Worm (Caenorhabditis elegans) whole organism, L3 larva: ENCODE results near the gene pdf-1.
A peak's percentile ranks its signal among the peaks of the same experiment; 100 is the strongest.

Experiments used
- R02D3.7 ChIP-seq: fragments of 150-350 bp; optimal IDR thresholded peaks from 2 replicates; lab custom pipeline; 2014; ENCODE audit warnings: missing biosample characterization, missing genetic modification characterization
- ceh-16 ChIP-seq: sonication (generic microtip); optimal IDR thresholded peaks from 2 replicates; lab custom pipeline; 2017; ENCODE audit warnings: missing biosample characterization, missing genetic modification characterization
- ceh-82 ChIP-seq: fragments of 150-350 bp; optimal IDR thresholded peaks from 2 replicates; lab custom pipeline; 2014; ENCODE audit warnings: missing biosample characterization, missing genetic modification characterization
- ceh-9 ChIP-seq: sonication (generic microtip); optimal IDR thresholded peaks from 2 replicates; lab custom pipeline; 2018; ENCODE audit warnings: missing biosample characterization, missing genetic modification characterization
- egl-27 ChIP-seq: sonication (generic microtip); optimal IDR thresholded peaks from 4 replicates; lab custom pipeline; 2017; ENCODE audit warnings: missing biosample characterization, missing genetic modification reagents, missing genetic modification characterization
- egl-5 ChIP-seq: fragments of 150-350 bp; optimal IDR thresholded peaks from 2 replicates; lab custom pipeline; 2017; ENCODE audit warnings: missing biosample characterization, missing genetic modification reagents, missing genetic modification characterization, inconsistent platforms
- elt-1 ChIP-seq: fragments of 150-350 bp; optimal IDR thresholded peaks from 2 replicates; lab custom pipeline; 2014; ENCODE audit warnings: missing biosample characterization, missing genetic modification characterization
- elt-2 ChIP-seq: sonication (generic microtip); optimal IDR thresholded peaks from 2 replicates; lab custom pipeline; 2016; ENCODE audit warnings: missing genetic modification reagents, mild to moderate bottlenecking, missing genetic modification characterization, missing compliant biosample characterization
- elt-3 ChIP-seq, 3 experiments: fragments of 150-350 bp in 1 of 3; sonication (generic microtip) in 2 of 3; optimal IDR thresholded peaks; 2 replicates in 2 of 3; 4 replicates in 1 of 3; lab custom pipeline; 2014 to 2017; ENCODE audit warnings: missing biosample characterization in 3 of 3, missing genetic modification characterization in 3 of 3
- eor-1 ChIP-seq, 2 experiments: fragments of 150-350 bp; optimal IDR thresholded peaks; 2 replicates each; lab custom pipeline; 2014 to 2018; ENCODE audit warnings: missing biosample characterization in 2 of 2, missing genetic modification characterization in 2 of 2
- fkh-10 ChIP-seq: sonication (generic microtip); optimal IDR thresholded peaks from 2 replicates; lab custom pipeline; 2017; ENCODE audit warnings: missing biosample characterization, missing genetic modification reagents, missing genetic modification characterization
- fos-1 ChIP-seq: fragments of 150-350 bp; optimal IDR thresholded peaks from 2 replicates; lab custom pipeline; 2014; ENCODE audit warnings: missing biosample characterization, missing genetic modification characterization
- hmg-11 ChIP-seq: sonication (generic microtip); optimal IDR thresholded peaks from 2 replicates; lab custom pipeline; 2016; ENCODE audit warnings: missing genetic modification characterization, missing compliant biosample characterization
- jun-1 ChIP-seq: fragments of 150-350 bp; optimal IDR thresholded peaks from 2 replicates; lab custom pipeline; 2014; ENCODE audit warnings: missing biosample characterization, missing genetic modification reagents, missing genetic modification characterization
- lin-15B ChIP-seq: fragments of 150-350 bp; optimal IDR thresholded peaks from 2 replicates; lab custom pipeline; 2014; ENCODE audit warnings: missing biosample characterization, missing genetic modification characterization
- lin-39 ChIP-seq: fragments of 150-350 bp; optimal IDR thresholded peaks from 2 replicates; lab custom pipeline; 2018; ENCODE audit warnings: missing biosample characterization, missing genetic modification reagents, missing genetic modification characterization
- mdl-1 ChIP-seq: fragments of 150-350 bp; optimal IDR thresholded peaks from 2 replicates; lab custom pipeline; 2014; ENCODE audit warnings: missing biosample characterization, missing genetic modification characterization
- mml-1 ChIP-seq: fragments of 150-350 bp; sonication (generic microtip); optimal IDR thresholded peaks from 3 replicates; lab custom pipeline; 2014; ENCODE audit warnings: missing biosample characterization, missing genetic modification characterization
- nfya-1 ChIP-seq: sonication (generic microtip); optimal IDR thresholded peaks from 2 replicates; lab custom pipeline; 2017; ENCODE audit warnings: missing genetic modification characterization, mild to moderate bottlenecking, missing compliant biosample characterization, antibody characterized with exemption, moderate library complexity; ENCODE audit not compliant: insufficient read depth
- nhr-11 ChIP-seq: fragments of 150-350 bp; optimal IDR thresholded peaks from 2 replicates; lab custom pipeline; 2014; ENCODE audit warnings: missing biosample characterization, missing genetic modification characterization
- nhr-12 ChIP-seq: fragments of 150-350 bp; optimal IDR thresholded peaks from 2 replicates; lab custom pipeline; 2014; ENCODE audit warnings: missing biosample characterization, missing genetic modification characterization
- nhr-23 ChIP-seq: fragments of 150-350 bp; optimal IDR thresholded peaks from 2 replicates; lab custom pipeline; 2014; ENCODE audit warnings: missing biosample characterization, missing genetic modification reagents, missing genetic modification characterization
- nhr-25 ChIP-seq: sonication (generic microtip); optimal IDR thresholded peaks from 2 replicates; lab custom pipeline; 2017; ENCODE audit warnings: missing biosample characterization, missing genetic modification characterization
- pha-4 ChIP-seq: fragments of 150-350 bp; optimal IDR thresholded peaks from 2 replicates; lab custom pipeline; 2014; ENCODE audit warnings: missing biosample characterization, missing genetic modification reagents, missing genetic modification characterization
- sea-2 ChIP-seq: fragments of 150-350 bp; sonication (generic microtip); optimal IDR thresholded peaks from 4 replicates; lab custom pipeline; 2014; ENCODE audit warnings: missing biosample characterization, missing genetic modification reagents, missing genetic modification characterization
- skn-1 ChIP-seq: fragments of 150-350 bp; optimal IDR thresholded peaks from 2 replicates; lab custom pipeline; 2014; ENCODE audit warnings: missing biosample characterization, missing genetic modification characterization
- snpc-4 ChIP-seq: fragments of 150-350 bp; optimal IDR thresholded peaks from 2 replicates; lab custom pipeline; 2014; ENCODE audit warnings: missing biosample characterization, missing genetic modification characterization
- tbx-2 ChIP-seq: sonication (generic microtip); optimal IDR thresholded peaks from 2 replicates; lab custom pipeline; 2016; ENCODE audit warnings: mild to moderate bottlenecking, missing genetic modification characterization, missing compliant biosample characterization
- unc-62 ChIP-seq: fragments of 150-350 bp; sonication (generic microtip); optimal IDR thresholded peaks from 4 replicates; lab custom pipeline; 2014; ENCODE audit warnings: missing biosample characterization, missing genetic modification reagents, missing genetic modification characterization
- zag-1 ChIP-seq: fragments of 150-350 bp; optimal IDR thresholded peaks from 2 replicates; lab custom pipeline; 2014; ENCODE audit warnings: missing biosample characterization, missing genetic modification characterization
- ztf-11 ChIP-seq: fragments of 150-350 bp; optimal IDR thresholded peaks from 2 replicates; lab custom pipeline; 2014; ENCODE audit warnings: missing biosample characterization, missing genetic modification characterization
- ztf-4 ChIP-seq: fragments of 150-350 bp; optimal IDR thresholded peaks from 2 replicates; lab custom pipeline; 2014; ENCODE audit warnings: missing biosample characterization, missing genetic modification characterization

Gene pdf-1

DNA sequence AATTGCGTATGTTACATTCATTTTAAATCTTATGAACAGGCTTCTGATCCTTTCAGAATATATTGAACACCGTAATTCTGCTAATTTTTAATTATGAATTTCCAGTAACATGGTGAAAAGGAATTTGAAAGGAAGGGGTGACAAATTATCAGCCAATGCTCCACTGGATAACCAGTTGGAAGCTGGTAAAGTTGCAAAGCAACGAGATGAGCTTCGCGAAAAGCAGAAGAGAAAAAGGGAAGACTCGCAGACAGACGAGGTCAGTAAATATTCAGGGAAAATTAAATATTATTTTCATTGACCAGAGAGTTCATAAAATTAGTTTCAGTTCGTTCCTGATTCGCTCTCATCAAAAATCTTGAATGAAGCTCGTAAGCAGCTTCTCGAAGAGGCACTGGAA lies 19.6 kb upstream of the pdf-1 start, which contains the start of gene byn-1:
Gene byn-1 (plus strand): TSS at position 106 of the 400 bp plus-strand sequence.
- TF ChIP-seq mdl-1 (tag; lab: Kevin White, UChicago): no peak
- TF ChIP-seq mml-1 (tag; lab: Kevin White, UChicago): no peak
- TF ChIP-seq hmg-11 (tag; lab: Kevin White, UChicago): no peak
- no peak for TF ChIP-seq pha-4 (tag; lab: Kevin White, UChicago)
- TF ChIP-seq snpc-4: no peak
- TF ChIP-seq egl-5 (tag; lab: Kevin White, UChicago): no peak

DNA sequence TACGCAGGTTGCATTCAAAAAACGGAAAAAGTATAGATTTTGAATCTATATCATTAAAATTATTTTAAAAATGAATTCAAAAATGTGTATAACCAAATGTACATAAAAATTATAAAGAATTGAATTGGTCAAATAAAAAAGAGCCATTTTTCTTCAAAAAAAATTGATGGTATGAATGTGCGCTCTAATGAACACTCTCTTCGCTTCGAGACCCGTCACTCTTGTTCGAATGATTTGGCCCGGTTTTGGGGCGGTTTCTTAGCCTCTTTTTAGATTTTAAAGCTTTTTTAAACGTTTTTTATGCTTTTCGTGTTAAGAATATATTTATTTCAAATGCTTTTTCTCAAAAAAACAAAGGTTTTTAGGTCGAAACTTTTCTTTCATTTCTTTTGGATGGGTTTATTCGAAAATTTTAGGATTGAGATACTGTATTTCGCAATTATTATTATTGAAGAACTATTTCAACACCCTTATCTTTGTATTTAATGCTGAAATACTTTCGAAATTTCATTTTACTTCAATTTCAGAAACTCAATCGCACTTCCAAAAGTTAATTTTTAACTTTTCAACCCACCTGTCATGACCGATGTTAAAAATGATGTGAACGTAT lies 17.4 kb upstream of the pdf-1 start, which contains the start of gene inf-1:
Gene inf-1 (plus strand): TSS at position 577 of the 610 bp plus-strand sequence.
- TF ChIP-seq nfya-1: peak; percentile 71
- TF ChIP-seq elt-2 (tag; lab: Kevin White, UChicago): peak; percentile 10
- TF ChIP-seq zag-1 (tag; lab: Kevin White, UChicago): no peak
- peak; percentile 15 for TF ChIP-seq lin-39
- TF ChIP-seq lin-15B: peak; percentile 92
- TF ChIP-seq egl-5 (tag; lab: Kevin White, UChicago): no peak
- no peak for TF ChIP-seq tbx-2 (tag; lab: Kevin White, UChicago)
- TF ChIP-seq snpc-4: no peak
- TF ChIP-seq sea-2 (GFP tag; lab: Kevin White, UChicago): no peak
- no peak for TF ChIP-seq elt-3 (tag; optimal IDR thresholded peaks at IDR 0.05; lab: Kevin White, UChicago)
- no peak for TF ChIP-seq jun-1 (tag; lab: Kevin White, UChicago)
- TF ChIP-seq pha-4 (tag; lab: Kevin White, UChicago): peak; percentile 68
- TF ChIP-seq nhr-23 (tag; lab: Kevin White, UChicago): peak; percentile 32

DNA sequence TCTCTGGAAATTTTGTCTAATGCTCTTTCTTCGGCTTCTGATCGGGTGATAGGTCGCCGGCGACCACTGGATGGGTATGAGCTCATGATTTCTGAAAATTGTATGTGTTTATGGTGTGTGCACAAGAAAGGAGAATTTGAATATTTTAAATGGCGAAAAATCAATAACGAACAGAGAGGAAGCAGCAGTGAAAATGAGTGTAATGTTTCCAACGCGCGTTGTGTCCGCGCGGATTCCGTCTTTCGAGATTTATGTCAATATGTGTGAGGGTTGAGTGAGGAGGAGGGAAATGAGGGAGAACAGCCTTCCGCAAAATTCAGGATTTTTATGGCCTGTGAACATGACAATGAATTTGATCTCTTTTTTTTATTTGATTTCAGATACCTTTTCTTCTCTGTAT lies 16.4 kb upstream of the pdf-1 start, which contains the start of gene flap-1:
Gene flap-1 (minus strand): TSS at position 101 of the 400 bp plus-strand sequence.
- TF ChIP-seq jun-1 (tag; lab: Kevin White, UChicago): no peak
- no peak for TF ChIP-seq ceh-9
- TF ChIP-seq elt-1: no peak
- TF ChIP-seq unc-62 (GFP tag; lab: Kevin White, UChicago): no peak
- no peak for TF ChIP-seq nhr-12 (tag; lab: Kevin White, UChicago)
- no peak for TF ChIP-seq ztf-4 (tag; lab: Kevin White, UChicago)
- no peak for TF ChIP-seq nhr-11
- no peak for TF ChIP-seq ceh-82
- TF ChIP-seq nhr-25 (tag; lab: Kevin White, UChicago): no peak
- no peak for TF ChIP-seq ztf-11 (tag; lab: Kevin White, UChicago)
- TF ChIP-seq egl-5 (tag; lab: Kevin White, UChicago): no peak
- no peak for TF ChIP-seq lin-39
- TF ChIP-seq, all 47 proteins: peak for 0

DNA sequence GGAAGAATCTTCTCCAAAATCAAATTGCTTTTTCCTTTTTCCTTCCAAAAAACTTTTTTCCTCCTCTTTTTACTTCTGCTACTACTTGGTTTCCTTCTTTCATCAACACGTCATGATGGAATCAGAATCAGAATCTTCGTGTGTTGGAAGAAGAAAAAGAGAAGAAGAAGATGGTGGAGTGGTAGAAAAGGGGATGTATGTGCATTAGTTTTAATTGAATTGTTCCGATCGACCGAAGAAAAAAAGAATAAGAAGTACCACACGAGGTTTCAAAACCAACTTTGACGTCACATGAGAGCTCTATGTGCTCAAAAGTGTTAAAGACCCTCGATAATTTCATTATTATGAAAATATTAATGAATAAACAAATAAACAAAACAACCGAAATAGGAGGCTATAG lies 2.6 kb upstream of the pdf-1 start:
- no peak for TF ChIP-seq ceh-82
- TF ChIP-seq fkh-10: peak; percentile 31

DNA sequence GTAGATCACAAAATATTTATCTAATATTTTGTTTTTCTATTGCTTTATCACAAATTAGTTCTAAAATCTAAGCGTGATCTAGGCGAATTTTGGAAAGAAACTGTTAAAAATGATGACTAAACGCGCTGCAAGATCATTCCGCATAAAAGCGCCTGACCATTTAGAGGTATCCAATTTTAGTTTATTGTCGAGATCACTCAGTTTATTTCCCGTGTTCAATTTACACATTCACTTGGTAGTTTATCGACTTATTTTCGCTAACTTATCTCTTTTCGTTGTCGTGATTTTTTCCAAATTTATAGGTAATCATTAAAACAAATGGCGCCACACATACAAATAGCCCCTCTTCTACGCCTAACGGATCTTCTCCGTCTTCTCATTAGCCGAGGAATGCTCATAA lies 5.9 kb downstream of the pdf-1 start, which contains the start of gene T07E3.2:
Gene T07E3.2 (plus strand): TSS at position 301 of the 400 bp plus-strand sequence.
- TF ChIP-seq fos-1 (no peak), ztf-4 (tag; lab: Kevin White, UChicago) (no peak), nhr-12 (tag; lab: Kevin White, UChicago) (no peak), egl-27 (tag; lab: Kevin White, UChicago) (no peak), ceh-9 (no peak), elt-3 (tag; optimal IDR thresholded peaks at IDR 0.05; lab: Kevin White, UChicago) (no peak), lin-39 (no peak), fkh-10 (no peak)

DNA sequence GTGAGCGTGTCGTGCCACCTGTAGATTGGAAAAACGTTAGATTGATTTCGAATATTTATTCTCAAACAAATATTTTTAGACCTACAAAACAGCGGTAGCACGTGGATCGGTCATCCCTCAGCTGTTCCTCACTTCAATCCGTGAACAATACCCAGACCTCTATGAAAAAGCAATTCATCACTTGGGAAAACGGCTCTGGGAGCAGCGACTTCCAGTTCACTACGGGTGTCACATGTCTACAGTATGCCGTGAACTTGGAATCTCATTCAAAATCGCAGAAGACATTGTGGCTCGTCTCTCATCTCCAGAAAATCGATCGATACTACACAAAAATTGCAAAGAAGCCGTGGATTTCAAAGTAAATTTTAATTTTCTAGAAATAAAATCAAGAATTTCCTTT lies 7.8 kb downstream of the pdf-1 start:
- TF ChIP-seq skn-1 (tag; lab: Kevin White, UChicago) (no peak), eor-1 (tag; optimal IDR thresholded peaks at IDR 0.05; lab: Kevin White, UChicago) (no peak), mdl-1 (tag; lab: Kevin White, UChicago) (no peak), elt-1 (no peak), fos-1 (no peak), hmg-11 (tag; lab: Kevin White, UChicago) (no peak), tbx-2 (tag; lab: Kevin White, UChicago) (no peak), ceh-16 (tag; lab: Kevin White, UChicago) (no peak), R02D3.7 (no peak), nhr-23 (tag; lab: Kevin White, UChicago) (no peak), elt-2 (tag; lab: Kevin White, UChicago) (no peak)
